Worm (Caenorhabditis elegans) whole organism, L4 larva: Measurements from ENCODE around the gene rha-2.

Experiments
- D1046.2 ChIP-seq: fragments of 200-800 bp; sonication (Bioruptor generic); IDR thresholded peaks from 2 replicates; pipeline ENCODE4 v1.3.6; 2022; ENCODE audit warnings: missing genetic modification characterization, missing compliant biosample characterization
- F26F4.8 ChIP-seq: fragments of 200-800 bp; sonication (Bioruptor generic); conservative IDR thresholded peaks from 2 replicates; pipeline ENCODE4 v1.3.6; 2022; ENCODE audit warnings: missing genetic modification characterization, missing compliant biosample characterization
- R02D3.7 ChIP-seq: fragments of 150-350 bp; sonication (generic microtip); optimal IDR thresholded peaks from 3 replicates; lab custom pipeline; 2014; ENCODE audit warnings: missing biosample characterization, missing genetic modification characterization
- T26A8.4 ChIP-seq: fragments of 200-800 bp; sonication (Bioruptor generic); IDR thresholded peaks from 2 replicates; pipeline ENCODE4 v1.3.6; 2022; ENCODE audit warnings: missing genetic modification characterization, missing compliant biosample characterization
- Y105C5A.15 ChIP-seq: fragments of 200-800 bp; sonication (Bioruptor generic); IDR thresholded peaks from 2 replicates; pipeline ENCODE4 v1.3.6; 2022; ENCODE audit warnings: missing genetic modification characterization, missing compliant biosample characterization
- Y5F2A.4 ChIP-seq: fragments of 200-800 bp; sonication (Bioruptor generic); optimal IDR thresholded peaks from 2 replicates; lab custom pipeline; 2018; ENCODE audit warnings: mild to moderate bottlenecking, missing genetic modification characterization, missing compliant biosample characterization
- ZK337.2 ChIP-seq: fragments of 200-800 bp; sonication (Bioruptor generic); IDR thresholded peaks from 2 replicates; pipeline ENCODE4 v1.3.6; 2022; ENCODE audit warnings: missing genetic modification reagents, missing genetic modification characterization, missing compliant biosample characterization
- ZK546.5 ChIP-seq, 2 experiments: sonication (generic microtip); optimal IDR thresholded peaks; 2 replicates each; lab custom pipeline; 2017; ENCODE audit warnings: missing biosample characterization in 2 of 2, missing genetic modification characterization in 2 of 2
- aly-2 ChIP-seq: sonication (generic microtip); optimal IDR thresholded peaks from 2 replicates; lab custom pipeline; 2018; ENCODE audit warnings: missing biosample characterization, missing genetic modification characterization
- arid-1 ChIP-seq: fragments of 200-800 bp; sonication (Bioruptor generic); conservative IDR thresholded peaks from 2 replicates; pipeline ENCODE4 v1.3.6; 2022; ENCODE audit warnings: missing genetic modification reagents, missing genetic modification characterization, missing compliant biosample characterization
- ceh-28 ChIP-seq: fragments of 150-350 bp; optimal IDR thresholded peaks from 2 replicates; lab custom pipeline; 2014; ENCODE audit warnings: missing biosample characterization, missing genetic modification reagents, missing genetic modification characterization
- ceh-32 ChIP-seq: sonication (generic microtip); optimal IDR thresholded peaks from 2 replicates; lab custom pipeline; 2016; ENCODE audit warnings: mild to moderate bottlenecking, missing genetic modification characterization, missing compliant biosample characterization; ENCODE audit not compliant: poor library complexity
- ceh-62 ChIP-seq: sonication (generic microtip); optimal IDR thresholded peaks from 2 replicates; lab custom pipeline; 2017; ENCODE audit warnings: missing biosample characterization, missing genetic modification characterization
- cey-2 ChIP-seq: sonication (generic microtip); optimal IDR thresholded peaks from 3 replicates; lab custom pipeline; 2017; ENCODE audit warnings: missing genetic modification characterization, mild to moderate bottlenecking, missing compliant biosample characterization, antibody characterized with exemption, borderline replicate concordance; ENCODE audit not compliant: insufficient read depth
- ctbp-1 ChIP-seq: fragments of 200-800 bp; sonication (Bioruptor generic); IDR thresholded peaks from 2 replicates; pipeline ENCODE4 v1.3.6; 2022; ENCODE audit warnings: missing genetic modification reagents, missing genetic modification characterization, missing compliant biosample characterization
- daf-12 ChIP-seq: fragments of 150-350 bp; optimal IDR thresholded peaks from 2 replicates; lab custom pipeline; 2014; ENCODE audit warnings: missing biosample characterization, missing genetic modification reagents, missing genetic modification characterization
- daf-16 ChIP-seq, 3 experiments: sonication (generic microtip); optimal IDR thresholded peaks; 2 replicates each; lab custom pipeline; 2016 to 2017; ENCODE audit warnings: missing genetic modification characterization in 3 of 3, missing genetic modification reagents in 3 of 3, mild to moderate bottlenecking in 2 of 3, missing compliant biosample characterization in 2 of 3, missing biosample characterization in 1 of 3, moderate library complexity in 1 of 3
- daf-19 ChIP-seq: fragments of 200-800 bp; sonication (Bioruptor generic); conservative IDR thresholded peaks from 2 replicates; pipeline ENCODE4 v1.3.6; 2022; ENCODE audit warnings: missing genetic modification characterization, missing compliant biosample characterization
- dmd-6 ChIP-seq: fragments of 200-800 bp; sonication (Bioruptor generic); IDR thresholded peaks from 2 replicates; pipeline ENCODE4 v1.3.6; 2022; ENCODE audit warnings: missing genetic modification reagents, missing genetic modification characterization, missing compliant biosample characterization
- dpl-1 ChIP-seq: fragments of 150-350 bp; optimal IDR thresholded peaks from 2 replicates; lab custom pipeline; 2014; ENCODE audit warnings: missing biosample characterization, missing genetic modification reagents, missing genetic modification characterization
- duxl-1 ChIP-seq: sonication (generic microtip); optimal IDR thresholded peaks from 2 replicates; lab custom pipeline; 2016; ENCODE audit warnings: mild to moderate bottlenecking, missing genetic modification characterization, moderate library complexity, missing compliant biosample characterization; ENCODE audit not compliant: poor library complexity
- dve-1 ChIP-seq: sonication (generic microtip); optimal IDR thresholded peaks from 2 replicates; lab custom pipeline; 2017; ENCODE audit warnings: antibody characterized with exemption, mild to moderate bottlenecking, missing genetic modification characterization, missing compliant biosample characterization; ENCODE audit not compliant: insufficient read depth
- egl-27 ChIP-seq: sonication (generic microtip); optimal IDR thresholded peaks from 3 replicates; lab custom pipeline; 2017; ENCODE audit warnings: missing biosample characterization, missing genetic modification reagents, missing genetic modification characterization
- egl-43 ChIP-seq: fragments of 200-800 bp; sonication (Bioruptor generic); IDR thresholded peaks from 2 replicates; pipeline ENCODE4 v1.3.6; 2022; ENCODE audit warnings: missing genetic modification reagents, missing genetic modification characterization, missing compliant biosample characterization
- fkh-10 ChIP-seq: fragments of 150-350 bp; optimal IDR thresholded peaks from 2 replicates; lab custom pipeline; 2014; ENCODE audit warnings: missing biosample characterization, missing genetic modification reagents, missing genetic modification characterization
- gei-8 ChIP-seq: fragments of 200-800 bp; sonication (Bioruptor generic); optimal IDR thresholded peaks from 2 replicates; lab custom pipeline; 2018; ENCODE audit warnings: mild to moderate bottlenecking, missing genetic modification characterization, missing compliant biosample characterization
- hif-1 ChIP-seq, 2 experiments: sonication (generic microtip); optimal IDR thresholded peaks; 2 replicates each; lab custom pipeline; 2016 to 2017; ENCODE audit warnings: missing compliant biosample characterization in 2 of 2, missing genetic modification characterization in 2 of 2, missing genetic modification reagents in 2 of 2, missing genotype in 2 of 2, mild to moderate bottlenecking in 1 of 2
- hlh-11 ChIP-seq: fragments of 200-800 bp; sonication (Bioruptor generic); optimal IDR thresholded peaks from 2 replicates; lab custom pipeline; 2018; ENCODE audit warnings: mild to moderate bottlenecking, missing genetic modification characterization, missing compliant biosample characterization
- hmg-1.1 ChIP-seq: fragments of 200-800 bp; sonication (Bioruptor generic); IDR thresholded peaks from 2 replicates; pipeline ENCODE4 v1.3.6; 2022; ENCODE audit warnings: missing genetic modification reagents, missing genetic modification characterization, missing compliant biosample characterization
- lin-15B ChIP-seq: fragments of 150-350 bp; sonication (generic microtip); optimal IDR thresholded peaks from 3 replicates; lab custom pipeline; 2014; ENCODE audit warnings: missing biosample characterization, missing genetic modification characterization
- lin-38 ChIP-seq: fragments of 200-800 bp; sonication (Bioruptor generic); IDR thresholded peaks from 2 replicates; pipeline ENCODE4 v1.3.6; 2022; ENCODE audit warnings: missing genetic modification reagents, missing genetic modification characterization, missing compliant biosample characterization
- lin-39 ChIP-seq: fragments of 150-350 bp; optimal IDR thresholded peaks from 2 replicates; lab custom pipeline; 2014; ENCODE audit warnings: missing biosample characterization, missing genetic modification reagents, missing genetic modification characterization
- lir-3 ChIP-seq: sonication (generic microtip); optimal IDR thresholded peaks from 2 replicates; lab custom pipeline; 2016; ENCODE audit warnings: mild to moderate bottlenecking, missing genetic modification characterization, missing compliant biosample characterization
- mep-1 ChIP-seq: fragments of 150-350 bp; sonication (generic microtip); optimal IDR thresholded peaks from 3 replicates; lab custom pipeline; 2014; ENCODE audit warnings: missing biosample characterization, missing genetic modification characterization
- mxl-3 ChIP-seq: fragments of 200-800 bp; sonication (Bioruptor generic); optimal IDR thresholded peaks from 2 replicates; lab custom pipeline; 2018; ENCODE audit warnings: mild to moderate bottlenecking, missing genetic modification characterization, missing compliant biosample characterization
- nhr-11 ChIP-seq: fragments of 150-350 bp; optimal IDR thresholded peaks from 2 replicates; lab custom pipeline; 2014; ENCODE audit warnings: missing biosample characterization, missing genetic modification characterization
- nhr-111 ChIP-seq: fragments of 200-800 bp; sonication (Bioruptor generic); optimal IDR thresholded peaks from 2 replicates; lab custom pipeline; 2018; ENCODE audit warnings: mild to moderate bottlenecking, missing genetic modification characterization, missing compliant biosample characterization
- nhr-41 ChIP-seq: fragments of 200-800 bp; sonication (Bioruptor generic); IDR thresholded peaks from 2 replicates; pipeline ENCODE4 v1.3.6; 2022; ENCODE audit warnings: missing genetic modification reagents, missing genetic modification characterization, missing compliant biosample characterization
- nhr-42 ChIP-seq: fragments of 200-800 bp; sonication (Bioruptor generic); IDR thresholded peaks from 2 replicates; pipeline ENCODE4 v1.3.6; 2022; ENCODE audit warnings: missing genetic modification characterization, missing compliant biosample characterization
- nhr-77 ChIP-seq: fragments of 150-350 bp; optimal IDR thresholded peaks from 2 replicates; lab custom pipeline; 2014; ENCODE audit warnings: missing biosample characterization, missing genetic modification characterization
- saeg-2 ChIP-seq: fragments of 200-800 bp; sonication (Bioruptor generic); IDR thresholded peaks from 2 replicates; pipeline ENCODE4 v1.3.6; 2022; ENCODE audit warnings: missing genetic modification reagents, missing genetic modification characterization, missing compliant biosample characterization
- skn-1 ChIP-seq: fragments of 150-350 bp; optimal IDR thresholded peaks from 2 replicates; lab custom pipeline; 2014; ENCODE audit warnings: missing biosample characterization, missing genetic modification characterization
- snpc-1.2 ChIP-seq: fragments of 200-800 bp; sonication (Bioruptor generic); IDR thresholded peaks from 2 replicates; pipeline ENCODE4 v1.3.6; 2022; ENCODE audit warnings: missing genetic modification reagents, missing genetic modification characterization, missing compliant biosample characterization
- tag-97 ChIP-seq: fragments of 200-800 bp; sonication (Bioruptor generic); IDR thresholded peaks from 2 replicates; pipeline ENCODE4 v1.3.6; 2022; ENCODE audit warnings: missing genetic modification characterization, missing compliant biosample characterization
- tra-1 ChIP-seq: fragments of 200-800 bp; sonication (Bioruptor generic); IDR thresholded peaks from 2 replicates; pipeline ENCODE4 v1.3.6; 2022; ENCODE audit warnings: missing genetic modification reagents, missing genetic modification characterization, missing compliant biosample characterization
- unc-62 ChIP-seq, 3 experiments: fragments of 150-350 bp in 1 of 3; sonication (generic microtip); optimal IDR thresholded peaks in 2 of 3; peaks in 1 of 3; 1 replicate in 1 of 3; 2 replicates in 2 of 3; lab custom pipeline; 2014 to 2017; ENCODE audit warnings: missing biosample characterization in 3 of 3, missing genetic modification characterization in 3 of 3, missing genetic modification reagents in 3 of 3, missing genotype in 1 of 3
- zag-1 ChIP-seq: fragments of 150-350 bp; optimal IDR thresholded peaks from 2 replicates; lab custom pipeline; 2014; ENCODE audit warnings: missing biosample characterization, missing genetic modification characterization
- zfp-3 ChIP-seq: fragments of 200-800 bp; sonication (Bioruptor generic); conservative IDR thresholded peaks from 2 replicates; pipeline ENCODE4 v1.3.6; 2022; ENCODE audit warnings: missing genetic modification reagents, missing genetic modification characterization, missing compliant biosample characterization
- ztf-7 ChIP-seq: fragments of 150-350 bp; optimal IDR thresholded peaks from 2 replicates; lab custom pipeline; 2014; ENCODE audit warnings: missing biosample characterization, missing genetic modification characterization

Gene rha-2

ce11 chrIII:8650235-8650817 lies 36.0 kb upstream of the rha-2 start, which contains the start of gene flp-23 (continued):
- TF ChIP-seq mxl-3 (GFP tag; lab: Kevin White, UChicago) (no peak), T26A8.4 (GFP tag; lab: Robert Waterston, UW) (peak; percentile 12; the same call in 1 of the 2 replicates), tra-1 (peak; percentile 44; the same call in 1 of the 2 replicates), lir-3 (tag; lab: Kevin White, UChicago) (no peak), D1046.2 (0 out of 2 replicates have a peak, but pooled peaks have one; percentile 58), dve-1 (peak; percentile 2), dpl-1 (GFP tag; lab: Kevin White, UChicago) (no peak), F26F4.8 (GFP tag; lab: Robert Waterston, UW) (peak; percentile 68; the same call in 1 of the 2 replicates), aly-2 (no peak), dmd-6 (GFP tag; lab: Robert Waterston, UW) (peak; percentile 26; the same call in 1 of the 2 replicates), lin-39 (no peak), cey-2 (tag; lab: Kevin White, UChicago) (no peak), egl-27 (no peak), snpc-1.2 (no peak), zfp-3 (GFP tag; lab: Robert Waterston, UW) (no peak), ctbp-1 (GFP tag; lab: Robert Waterston, UW) (no peak), ceh-62 (no peak), fkh-10 (GFP tag; lab: Kevin White, UChicago) (no peak), hlh-11 (peak; percentile 31), Y5F2A.4 (GFP tag; lab: Kevin White, UChicago) (no peak), arid-1 (GFP tag; lab: Robert Waterston, UW) (0 out of 2 replicates have a peak, but pooled peaks have one; percentile 40), mep-1 (tag; lab: Kevin White, UChicago) (peak; percentile 37), daf-19 (GFP tag; lab: Robert Waterston, UW) (no peak), daf-16 (GFP tag; optimal IDR thresholded peaks at IDR 0.05; lab: Kevin White, UChicago) (peak in 1 of 2 experiments; percentile 18), daf-16 (tag; optimal IDR thresholded peaks at IDR 0.05; lab: Kevin White, UChicago) (peak; percentile 26), zag-1 (tag; lab: Kevin White, UChicago) (no peak), duxl-1 (tag; lab: Kevin White, UChicago) (no peak), ZK546.5 (tag; optimal IDR thresholded peaks at IDR 0.05; lab: Kevin White, UChicago) (no peak), gei-8 (GFP tag; lab: Kevin White, UChicago) (no peak), ZK337.2 (GFP tag; lab: Robert Waterston, UW) (no peak), nhr-42 (GFP tag; lab: Robert Waterston, UW) (no peak), Y105C5A.15 (GFP tag; lab: Robert Waterston, UW) (no peak), nhr-111 (GFP tag; lab: Kevin White, UChicago) (no peak), tag-97 (no peak), hmg-1.1 (GFP tag; lab: Robert Waterston, UW) (peak; percentile 73), ceh-28 (tag; lab: Kevin White, UChicago) (no peak), ceh-32 (tag; lab: Kevin White, UChicago) (no peak), nhr-11 (tag; lab: Kevin White, UChicago) (no peak), hif-1 (tag; optimal IDR thresholded peaks at IDR 0.05; lab: Kevin White, UChicago) (no peak), skn-1 (tag; lab: Kevin White, UChicago) (no peak), daf-12 (tag; lab: Kevin White, UChicago) (no peak), lin-38 (peak; percentile 61), nhr-77 (tag; lab: Kevin White, UChicago) (no peak), ztf-7 (tag; lab: Kevin White, UChicago) (no peak), egl-43 (no peak; the same call in none of the 2 replicates), saeg-2 (GFP tag; lab: Robert Waterston, UW) (no peak), R02D3.7 (tag; lab: Kevin White, UChicago) (no peak), lin-15B (tag; lab: Kevin White, UChicago) (no peak), unc-62 (GFP tag; optimal IDR thresholded peaks at IDR 0.05 in 1 of 2; lab: Kevin White, UChicago) (peak in 1 of 2 experiments; percentile 58), unc-62 (tag; optimal IDR thresholded peaks at IDR 0.05; lab: Kevin White, UChicago) (no peak), nhr-41 (GFP tag; lab: Robert Waterston, UW) (no peak)
